Fruit fly (Drosophila melanogaster) whole organism, embryonic: Measurements from ENCODE around the gene CG15332.
A peak's percentile ranks its signal among the peaks of the same experiment; 100 is the strongest.

ENCODE experiments used
- Bgb ChIP-seq: fragments of 200-800 bp; sonication (Bioruptor generic); IDR thresholded peaks from 2 replicates; pipeline ENCODE4 v1.3.6; 2022; ENCODE audit warnings: missing biosample characterization, missing genetic modification characterization; ENCODE audit not compliant: partially characterized antibody
- BtbVII ChIP-seq: fragments of 200-800 bp; sonication (Bioruptor generic); optimal IDR thresholded peaks from 3 replicates; lab custom pipeline; 2017; ENCODE audit warnings: missing biosample characterization, mild to moderate bottlenecking, missing genetic modification characterization
- CG10267 ChIP-seq: fragments of 200-800 bp; sonication (Bioruptor generic); optimal IDR thresholded peaks from 2 replicates; lab custom pipeline; 2018; ENCODE audit warnings: missing biosample characterization, mild to moderate bottlenecking, missing genetic modification characterization, moderate library complexity
- CG10366 ChIP-seq: fragments of 200-800 bp; sonication (Bioruptor generic); IDR thresholded peaks from 2 replicates; pipeline ENCODE4 v1.3.6; 2022; ENCODE audit warnings: missing biosample characterization, missing genetic modification characterization
- CG10431 ChIP-seq: fragments of 200-800 bp; sonication (Bioruptor generic); optimal IDR thresholded peaks from 3 replicates; lab custom pipeline; 2018; ENCODE audit warnings: missing biosample characterization, mild to moderate bottlenecking, missing genetic modification characterization
- CG11085 ChIP-seq: fragments of 200-800 bp; sonication (Bioruptor generic); IDR thresholded peaks from 2 replicates; pipeline ENCODE4 v1.3.6; 2022; ENCODE audit warnings: missing biosample characterization, missing genetic modification characterization
- CG12299 ChIP-seq: fragments of 200-800 bp; sonication (Bioruptor generic); optimal IDR thresholded peaks from 2 replicates; lab custom pipeline; 2018; ENCODE audit warnings: missing biosample characterization, mild to moderate bottlenecking, missing genetic modification characterization
- CG13123 ChIP-seq: fragments of 200-800 bp; sonication (Bioruptor generic); optimal IDR thresholded peaks from 2 replicates; lab custom pipeline; 2016; ENCODE audit warnings: missing biosample characterization, missing genetic modification characterization
- CG13624 ChIP-seq: fragments of 200-800 bp; sonication (Bioruptor generic); optimal IDR thresholded peaks from 2 replicates; lab custom pipeline; 2016; ENCODE audit warnings: missing biosample characterization, missing genetic modification characterization
- CG14050 ChIP-seq: fragments of 200-800 bp; sonication (Bioruptor generic); IDR thresholded peaks from 3 replicates; pipeline ENCODE4 v1.3.6; 2022; ENCODE audit warnings: missing biosample characterization, missing genetic modification characterization
- CG15479 ChIP-seq: fragments of 200-800 bp; sonication (Bioruptor generic); optimal IDR thresholded peaks from 3 replicates; lab custom pipeline; 2019; ENCODE audit warnings: missing biosample characterization, mild to moderate bottlenecking, missing genetic modification characterization, moderate library complexity
- CG17612 ChIP-seq: fragments of 200-800 bp; sonication (Bioruptor generic); IDR thresholded peaks from 2 replicates; pipeline ENCODE4 v1.3.6; 2022; ENCODE audit warnings: missing biosample characterization, missing genetic modification characterization
- CG17829 ChIP-seq: fragments of 200-800 bp; optimal IDR thresholded peaks from 2 replicates; lab custom pipeline; 2019; ENCODE audit warnings: missing biosample characterization, mild to moderate bottlenecking, missing genetic modification characterization, moderate library complexity
- CG18599 ChIP-seq: fragments of 200-800 bp; sonication (Bioruptor generic); optimal IDR thresholded peaks from 3 replicates; lab custom pipeline; 2017; ENCODE audit warnings: missing biosample characterization, missing genetic modification characterization, mild to moderate bottlenecking, moderate library complexity, missing genetic modification reagents
- CG2120 ChIP-seq: fragments of 200-800 bp; sonication (Bioruptor generic); optimal IDR thresholded peaks from 3 replicates; lab custom pipeline; 2016; ENCODE audit warnings: missing biosample characterization, missing genetic modification characterization
- CG2129 ChIP-seq: fragments of 200-800 bp; sonication (Bioruptor generic); IDR thresholded peaks from 2 replicates; pipeline ENCODE4 v1.3.6; 2022; ENCODE audit warnings: missing biosample characterization, missing genetic modification characterization; ENCODE audit not compliant: partially characterized antibody
- CG2202 ChIP-seq: fragments of 200-800 bp; sonication (Bioruptor generic); optimal IDR thresholded peaks from 2 replicates; lab custom pipeline; 2018; ENCODE audit warnings: missing biosample characterization, mild to moderate bottlenecking, missing genetic modification characterization
- CG32532 ChIP-seq: fragments of 200-800 bp; sonication (Bioruptor generic); IDR thresholded peaks from 2 replicates; pipeline ENCODE4 v1.3.6; 2022; ENCODE audit warnings: missing biosample characterization, missing genetic modification characterization
- CG32767 ChIP-seq: fragments of 200-800 bp; sonication (Bioruptor generic); IDR thresholded peaks from 2 replicates; pipeline ENCODE4 v1.3.6; 2022; ENCODE audit warnings: missing biosample characterization, missing genetic modification characterization
- CG4707 ChIP-seq: fragments of 200-800 bp; sonication (Bioruptor generic); optimal IDR thresholded peaks from 2 replicates; lab custom pipeline; 2018; ENCODE audit warnings: missing biosample characterization, mild to moderate bottlenecking, missing genetic modification characterization, moderate library complexity
- CG6854 ChIP-seq: fragments of 200-800 bp; sonication (Bioruptor generic); optimal IDR thresholded peaks from 3 replicates; lab custom pipeline; 2017; ENCODE audit warnings: missing biosample characterization, mild to moderate bottlenecking, missing genetic modification characterization
- CG8478 ChIP-seq: fragments of >200 bp; optimal IDR thresholded peaks from 2 replicates; lab custom pipeline; 2018
- Dref ChIP-seq: fragments of 200-800 bp; sonication (Bioruptor generic); IDR thresholded peaks from 2 replicates; pipeline ENCODE4 v1.3.6; 2022; ENCODE audit warnings: missing biosample characterization, missing genetic modification characterization
- Drgx ChIP-seq: fragments of 200-800 bp; sonication (Bioruptor generic); IDR thresholded peaks from 2 replicates; pipeline ENCODE4 v1.3.6; 2022; ENCODE audit warnings: missing biosample characterization, missing genetic modification characterization
- GATAe ChIP-seq: fragments of 200-800 bp; sonication (Bioruptor generic); conservative IDR thresholded peaks from 2 replicates; pipeline ENCODE4 v1.3.6; 2022; ENCODE audit warnings: missing biosample characterization, missing genetic modification characterization
- HLHmδ ChIP-seq: fragments of 200-800 bp; sonication (Bioruptor generic); optimal IDR thresholded peaks from 2 replicates; lab custom pipeline; 2018; ENCODE audit warnings: missing biosample characterization, mild to moderate bottlenecking, missing genetic modification characterization, moderate library complexity
- Jarid2 ChIP-seq: fragments of 200-800 bp; sonication (Bioruptor generic); optimal IDR thresholded peaks from 3 replicates; lab custom pipeline; 2017; ENCODE audit warnings: mild to moderate bottlenecking, missing biosample characterization, missing genetic modification reagents, missing genetic modification characterization
- NC2α ChIP-seq: fragments of 200-800 bp; sonication (Bioruptor generic); optimal IDR thresholded peaks from 2 replicates; lab custom pipeline; 2016; ENCODE audit warnings: missing biosample characterization, missing genetic modification characterization
- Opbp ChIP-seq: fragments of 200-800 bp; sonication (Bioruptor generic); IDR thresholded peaks from 3 replicates; pipeline ENCODE4 v1.3.6; 2022; ENCODE audit warnings: missing biosample characterization, missing genetic modification characterization; ENCODE audit not compliant: partially characterized antibody
- Rfx ChIP-seq: fragments of 200-800 bp; sonication (Bioruptor generic); IDR thresholded peaks from 2 replicates; pipeline ENCODE4 v1.3.6; 2022; ENCODE audit warnings: missing biosample characterization, missing genetic modification characterization
- Ssrp ChIP-seq: fragments of 200-800 bp; sonication (Bioruptor generic); optimal IDR thresholded peaks from 2 replicates; lab custom pipeline; 2018; ENCODE audit warnings: missing biosample characterization, mild to moderate bottlenecking, missing genetic modification characterization, moderate library complexity
- Stat92E ChIP-seq, 3 experiments: fragments of >200 bp in 2 of 3; fragments of 200-800 bp in 1 of 3; sonication (Bioruptor generic) in 1 of 3; optimal IDR thresholded peaks; 2 replicates each; lab custom pipeline; 2017 to 2019; ENCODE audit warnings: missing biosample characterization in 3 of 3, missing genetic modification characterization in 3 of 3, mild to moderate bottlenecking in 1 of 3, moderate library complexity in 1 of 3
- ac ChIP-seq: fragments of 200-800 bp; sonication (Bioruptor generic); optimal IDR thresholded peaks from 3 replicates; lab custom pipeline; 2017; ENCODE audit warnings: missing biosample characterization, mild to moderate bottlenecking, missing genetic modification characterization
- aop ChIP-seq: fragments of 200-800 bp; sonication (Bioruptor generic); IDR thresholded peaks from 2 replicates; pipeline ENCODE4 v1.3.6; 2022; ENCODE audit warnings: missing biosample characterization, missing genetic modification characterization
- ap ChIP-seq: fragments of 200-800 bp; sonication (Bioruptor generic); IDR thresholded peaks from 2 replicates; pipeline ENCODE4 v1.3.6; 2022; ENCODE audit warnings: missing biosample characterization, missing genetic modification characterization
- ci ChIP-seq: fragments of 200-800 bp; sonication (Bioruptor generic); IDR thresholded peaks from 3 replicates; pipeline ENCODE4 v1.3.6; 2022; ENCODE audit warnings: missing biosample characterization, missing genetic modification characterization
- crp ChIP-seq, 2 experiments: fragments of 200-800 bp; sonication (Bioruptor generic); optimal IDR thresholded peaks; 2 replicates in 1 of 2; 3 replicates in 1 of 2; lab custom pipeline; 2017; ENCODE audit warnings: missing biosample characterization in 2 of 2, missing genetic modification characterization in 2 of 2, mild to moderate bottlenecking in 1 of 2, moderate library complexity in 1 of 2
- gro ChIP-seq: fragments of 200-800 bp; sonication (Bioruptor generic); optimal IDR thresholded peaks from 2 replicates; lab custom pipeline; 2016; ENCODE audit warnings: missing biosample characterization, missing genetic modification characterization
- mam ChIP-seq: fragments of 200-800 bp; sonication (Bioruptor generic); optimal IDR thresholded peaks from 3 replicates; lab custom pipeline; 2016; ENCODE audit warnings: missing biosample characterization, missing genetic modification characterization
- nerfin-2 ChIP-seq: fragments of 200-800 bp; sonication (Bioruptor generic); IDR thresholded peaks from 2 replicates; pipeline ENCODE4 v1.3.6; 2022; ENCODE audit warnings: missing biosample characterization, missing genetic modification characterization; ENCODE audit not compliant: partially characterized antibody
- odd ChIP-seq: fragments of 200-800 bp; sonication (Bioruptor generic); optimal IDR thresholded peaks from 2 replicates; lab custom pipeline; 2017; ENCODE audit warnings: missing biosample characterization, mild to moderate bottlenecking, missing genetic modification characterization
- pan ChIP-seq, 4 experiments: fragments of >200 bp in 3 of 4; fragments of 200-800 bp in 1 of 4; sonication (Bioruptor generic) in 1 of 4; optimal IDR thresholded peaks in 3 of 4; IDR thresholded peaks in 1 of 4; 2 replicates each; pipeline versions ENCODE4 v1.3.6 to Lab custom; 2017 to 2022; ENCODE audit warnings: missing biosample characterization in 2 of 4, missing genetic modification characterization in 2 of 4, mixed read lengths in 1 of 4
- ro ChIP-seq: fragments of 200-800 bp; sonication (Bioruptor generic); IDR thresholded peaks from 2 replicates; pipeline ENCODE4 v1.3.6; 2022; ENCODE audit warnings: missing biosample characterization, missing genetic modification characterization
- sd ChIP-seq: fragments of 200-800 bp; sonication (Bioruptor generic); optimal IDR thresholded peaks from 3 replicates; lab custom pipeline; 2018; ENCODE audit warnings: missing biosample characterization, mild to moderate bottlenecking, missing genetic modification characterization, moderate library complexity
- sisA ChIP-seq: fragments of 200-800 bp; sonication (Bioruptor generic); IDR thresholded peaks from 2 replicates; pipeline ENCODE4 v1.3.6; 2022; ENCODE audit warnings: missing biosample characterization, missing genetic modification characterization
- so ChIP-seq: fragments of 200-800 bp; sonication (Bioruptor generic); IDR thresholded peaks from 3 replicates; pipeline ENCODE4 v1.3.6; 2022; ENCODE audit warnings: missing biosample characterization, missing genetic modification characterization
- stwl ChIP-seq: fragments of 200-800 bp; sonication (Bioruptor generic); optimal IDR thresholded peaks from 3 replicates; lab custom pipeline; 2018; ENCODE audit warnings: missing biosample characterization, mild to moderate bottlenecking, missing genetic modification characterization, moderate library complexity
- sug ChIP-seq: fragments of 200-800 bp; optimal IDR thresholded peaks from 2 replicates; lab custom pipeline; 2019; ENCODE audit warnings: missing biosample characterization, mild to moderate bottlenecking, missing genetic modification characterization, moderate library complexity
- tup ChIP-seq: fragments of 200-800 bp; sonication (Bioruptor generic); optimal IDR thresholded peaks from 2 replicates; lab custom pipeline; 2016; ENCODE audit warnings: missing biosample characterization, mild to moderate bottlenecking, missing genetic modification characterization, moderate library complexity

CG15332 gene

DNA sequence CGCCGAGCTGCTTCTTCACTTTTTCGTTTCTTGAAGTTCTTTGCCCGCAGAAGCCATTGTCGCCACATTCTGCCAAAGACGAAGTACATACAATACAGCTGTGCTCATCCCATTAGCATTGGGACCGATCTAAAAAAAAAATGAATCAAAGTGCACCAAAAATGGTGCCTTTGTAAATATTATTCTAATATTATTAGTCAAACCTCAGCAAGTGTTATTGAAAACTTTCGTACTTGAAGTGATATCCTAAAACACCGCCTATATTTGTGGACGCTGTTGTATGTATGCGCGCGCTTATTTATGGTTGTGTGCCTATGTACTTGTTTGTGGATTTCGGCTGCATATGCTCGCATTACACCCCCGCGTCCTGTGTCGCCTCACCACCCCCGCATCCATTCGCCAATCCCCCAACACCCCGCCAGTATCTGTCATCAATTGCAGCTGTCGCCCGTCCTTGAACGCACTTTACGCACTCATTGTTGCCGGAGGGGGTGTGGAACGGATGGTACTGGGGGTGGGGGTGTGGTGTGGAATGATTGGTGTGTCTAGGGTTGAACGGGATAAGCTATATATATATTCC is 16.7 kb upstream of the CG15332 start (continued):
- peak; percentile 21 for TF ChIP-seq stwl (tag; lab: Kevin White, UChicago)
- TF ChIP-seq mam (GFP tag; lab: Kevin White, UChicago) = peak; percentile 58
- TF ChIP-seq nerfin-2 (GFP tag; lab: Robert Waterston, UW) = no peak
- peak; percentile 82 for TF ChIP-seq CG2202 (tag; lab: Kevin White, UChicago)
- TF ChIP-seq CG14050 = peak; percentile 79
- TF ChIP-seq CG10267 (tag; lab: Kevin White, UChicago) = peak; percentile 86
- TF ChIP-seq CG6854 (GFP tag; lab: Kevin White, UChicago) = peak; percentile 79
- TF ChIP-seq Dref (GFP tag; lab: Robert Waterston, UW) = no peak
- peak; percentile 46 for TF ChIP-seq CG10431 (GFP tag; lab: Kevin White, UChicago)
- no peak for TF ChIP-seq Opbp (GFP tag; lab: Robert Waterston, UW)
- TF ChIP-seq CG32532 (GFP tag; lab: Robert Waterston, UW) = peak; percentile 76
- peak; percentile 90 for TF ChIP-seq Drgx (GFP tag; lab: Robert Waterston, UW)
- TF ChIP-seq odd (GFP tag; lab: Kevin White, UChicago) = peak; percentile 77
- peak; percentile 55 for TF ChIP-seq CG13123 (GFP tag; lab: Kevin White, UChicago)
- TF ChIP-seq tup (GFP tag; lab: Kevin White, UChicago) = peak; percentile 61
- peak; percentile 75 for TF ChIP-seq CG12299 (tag; lab: Kevin White, UChicago)
- TF ChIP-seq CG32767 (GFP tag; lab: Robert Waterston, UW) = peak; percentile 77
- peak; percentile 95 for TF ChIP-seq ci (GFP tag; lab: Robert Waterston, UW)
- TF ChIP-seq CG13624 (GFP tag; lab: Kevin White, UChicago) = peak; percentile 8
- no peak for TF ChIP-seq CG8478 (lab: Kevin White, UChicago)
- TF ChIP-seq CG4707 (GFP tag; lab: Kevin White, UChicago) = peak; percentile 77
- peak; percentile 74 for TF ChIP-seq CG2120 (GFP tag; lab: Kevin White, UChicago)
- TF ChIP-seq Bgb (GFP tag; lab: Robert Waterston, UW) = no peak
- TF ChIP-seq CG17829 = peak; percentile 82
- TF ChIP-seq BtbVII = peak; percentile 82
- peak; percentile 84 for TF ChIP-seq Rfx (GFP tag; lab: Robert Waterston, UW)
- TF ChIP-seq gro (GFP tag; lab: Kevin White, UChicago) = peak; percentile 47
- peak; percentile 30 for TF ChIP-seq NC2α (GFP tag; lab: Kevin White, UChicago)
- TF ChIP-seq CG10366 (GFP tag; lab: Robert Waterston, UW) = peak; percentile 86
- peak in 1 of 3 experiments; percentile 66 for TF ChIP-seq Stat92E (GFP tag; optimal IDR thresholded peaks at IDR 0.05; lab: Kevin White, UChicago)
- peak; percentile 89 for TF ChIP-seq sisA (GFP tag; lab: Robert Waterston, UW)
- 0 out of 2 replicates have a peak, but pooled peaks have one; percentile 40 for TF ChIP-seq aop
- TF ChIP-seq ro = peak; percentile 68
- peak; percentile 12 for TF ChIP-seq ac (GFP tag; lab: Kevin White, UChicago)
- TF ChIP-seq CG18599 = peak; percentile 93
- TF ChIP-seq so (GFP tag; lab: Robert Waterston, UW) = peak; percentile 92
- TF ChIP-seq sug = peak; percentile 39
- TF ChIP-seq CG2129 (GFP tag; lab: Robert Waterston, UW) = no peak
- peak; percentile 22 for TF ChIP-seq HLHmδ (GFP tag; lab: Kevin White, UChicago)
- TF ChIP-seq CG17612 = peak; percentile 48; the same call in 1 of the 2 replicates
- peak; percentile 85 for TF ChIP-seq ap (GFP tag; lab: Robert Waterston, UW)
- TF ChIP-seq CG11085 = peak; percentile 66
- TF ChIP-seq GATAe = peak; percentile 38; the same call in 1 of the 2 replicates
- TF ChIP-seq Jarid2 (GFP tag; lab: Kevin White, UChicago) = peak; percentile 65
- peak; percentile 88 for TF ChIP-seq Ssrp (tag; lab: Kevin White, UChicago)
- TF ChIP-seq CG15479 (GFP tag; lab: Kevin White, UChicago) = no peak
- no peak for TF ChIP-seq pan (optimal IDR thresholded peaks at IDR 0.05; lab: Kevin White, UChicago)
- TF ChIP-seq pan (GFP tag; optimal IDR thresholded peaks at IDR 0.05 in 1 of 2, IDR thresholded peaks at IDR 0.05 in 1 of 2) = peak in 1 of 2 experiments; percentile 93
- TF ChIP-seq sd (tag; lab: Kevin White, UChicago) = peak; percentile 65
- peak in 1 of 2 experiments; percentile 35 for TF ChIP-seq crp (GFP tag; optimal IDR thresholded peaks at IDR 0.05; lab: Kevin White, UChicago)
